Worm (Caenorhabditis elegans) whole organism, late embryonic: ENCODE measurements around the gene srh-142.

ENCODE experiments used
- T23F11.4 ChIP-seq: fragments of 200-800 bp; sonication (Bioruptor generic); optimal IDR thresholded peaks from 2 replicates; lab custom pipeline; 2018; ENCODE audit warnings: mild to moderate bottlenecking, missing genetic modification characterization, missing compliant biosample characterization
- ceh-9 ChIP-seq: sonication (generic microtip); optimal IDR thresholded peaks from 2 replicates; lab custom pipeline; 2016; ENCODE audit warnings: mild to moderate bottlenecking, missing genetic modification characterization, inconsistent platforms, missing compliant biosample characterization
- che-1 ChIP-seq: sonication (generic microtip); optimal IDR thresholded peaks from 2 replicates; lab custom pipeline; 2016; ENCODE audit warnings: mild to moderate bottlenecking, missing genetic modification characterization, missing compliant biosample characterization
- fkh-10 ChIP-seq: fragments of 150-350 bp; optimal IDR thresholded peaks from 2 replicates; lab custom pipeline; 2014; ENCODE audit warnings: missing biosample characterization, missing genetic modification reagents, missing genetic modification characterization
- hlh-13 ChIP-seq: fragments of 200-800 bp; sonication (Bioruptor generic); optimal IDR thresholded peaks from 2 replicates; lab custom pipeline; 2018; ENCODE audit warnings: mild to moderate bottlenecking, missing genetic modification characterization, missing compliant biosample characterization
- lin-11 ChIP-seq: fragments of 200-800 bp; sonication (Bioruptor generic); optimal IDR thresholded peaks from 2 replicates; lab custom pipeline; 2018; ENCODE audit warnings: mild to moderate bottlenecking, missing genetic modification characterization, missing compliant biosample characterization
- nhr-11 ChIP-seq: fragments of 150-350 bp; optimal IDR thresholded peaks from 2 replicates; lab custom pipeline; 2014; ENCODE audit warnings: missing biosample characterization, missing genetic modification characterization
- pag-3 ChIP-seq: sonication (generic microtip); optimal IDR thresholded peaks from 2 replicates; lab custom pipeline; 2016; ENCODE audit warnings: missing compliant biosample characterization, missing genetic modification characterization, borderline replicate concordance
- pat-9 ChIP-seq: fragments of 200-800 bp; sonication (Bioruptor generic); optimal IDR thresholded peaks from 2 replicates; lab custom pipeline; 2018; ENCODE audit warnings: mild to moderate bottlenecking, missing genetic modification characterization, moderate library complexity, missing compliant biosample characterization
- pax-1 ChIP-seq: fragments of 150-350 bp; optimal IDR thresholded peaks from 2 replicates; lab custom pipeline; 2014; ENCODE audit warnings: missing biosample characterization, missing genetic modification characterization
- pha-4 ChIP-seq: fragments of 150-350 bp; optimal IDR thresholded peaks from 2 replicates; lab custom pipeline; 2018; ENCODE audit warnings: missing biosample characterization, missing genetic modification reagents, missing genetic modification characterization
- rnt-1 ChIP-seq: sonication (generic microtip); optimal IDR thresholded peaks from 2 replicates; lab custom pipeline; 2016; ENCODE audit warnings: missing genetic modification characterization, missing compliant biosample characterization
- sdc-2 ChIP-seq: sonication (generic microtip); optimal IDR thresholded peaks from 2 replicates; lab custom pipeline; 2016; ENCODE audit warnings: missing genotype, missing genetic modification characterization, missing compliant biosample characterization
- unc-55 ChIP-seq: sonication (generic microtip); optimal IDR thresholded peaks from 2 replicates; lab custom pipeline; 2017; ENCODE audit warnings: missing biosample characterization, missing genetic modification reagents, missing genetic modification characterization

DNA sequence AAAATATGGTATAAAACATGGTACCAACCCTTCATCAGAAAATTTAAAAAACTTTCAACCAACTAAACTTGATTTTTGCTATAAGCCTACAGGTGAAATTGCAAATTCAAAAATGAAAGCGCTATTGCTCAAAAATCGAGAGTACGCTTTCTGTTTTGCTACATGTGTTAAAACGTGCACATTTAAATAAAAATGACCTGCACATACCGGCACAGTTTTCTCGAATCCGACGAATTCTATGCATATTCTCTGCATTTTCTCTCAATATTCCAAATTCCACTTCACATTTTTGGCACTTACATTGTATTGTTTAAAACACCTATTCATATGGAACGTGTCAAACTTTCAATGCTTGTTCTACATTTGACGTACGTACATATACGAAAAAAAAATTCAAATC is 50.2 kb downstream of the srh-142 start, which contains the start of gene srh-145:
- TF ChIP-seq pha-4 = no peak
- TF ChIP-seq sdc-2 (tag; lab: Kevin White, UChicago) = no peak
- no peak for TF ChIP-seq ceh-9 (tag; lab: Kevin White, UChicago)
- TF ChIP-seq lin-11 = no peak
- no peak for TF ChIP-seq pag-3
- no peak for TF ChIP-seq pax-1 (tag; lab: Kevin White, UChicago)
- no peak for TF ChIP-seq rnt-1 (tag; lab: Kevin White, UChicago)
- no peak for TF ChIP-seq fkh-10 (GFP tag; lab: Kevin White, UChicago)
- TF ChIP-seq T23F11.4 (GFP tag; lab: Kevin White, UChicago) = no peak
- no peak for TF ChIP-seq pat-9 (tag; lab: Kevin White, UChicago)
- TF ChIP-seq hlh-13 (GFP tag; lab: Kevin White, UChicago) = no peak
- TF ChIP-seq unc-55 (GFP tag; lab: Kevin White, UChicago) = no peak
- no peak for TF ChIP-seq nhr-11 (tag; lab: Kevin White, UChicago)
- no peak for TF ChIP-seq che-1 (tag; lab: Kevin White, UChicago)
